Worm (Caenorhabditis elegans) whole organism, late embryonic: ENCODE results near the gene C06G4.6.

ENCODE experiments used
- C08G9.2 ChIP-seq: sonication (generic microtip); optimal IDR thresholded peaks from 2 replicates; lab custom pipeline; 2016; ENCODE audit warnings: mild to moderate bottlenecking, missing genetic modification characterization, moderate library complexity, missing compliant biosample characterization
- C38D4.7 ChIP-seq: fragments of 200-800 bp; sonication (Bioruptor generic); optimal IDR thresholded peaks from 2 replicates; lab custom pipeline; 2018; ENCODE audit warnings: mild to moderate bottlenecking, missing genetic modification characterization, moderate library complexity, missing compliant biosample characterization
- F13H6.1 ChIP-seq: sonication (generic microtip); optimal IDR thresholded peaks from 2 replicates; lab custom pipeline; 2016; ENCODE audit warnings: missing genetic modification characterization, missing compliant biosample characterization
- K02D7.2 ChIP-seq: sonication (generic microtip); optimal IDR thresholded peaks from 2 replicates; lab custom pipeline; 2017; ENCODE audit warnings: mild to moderate bottlenecking, missing genetic modification characterization, missing compliant biosample characterization
- T23F11.4 ChIP-seq: fragments of 200-800 bp; sonication (Bioruptor generic); optimal IDR thresholded peaks from 2 replicates; lab custom pipeline; 2018; ENCODE audit warnings: mild to moderate bottlenecking, missing genetic modification characterization, missing compliant biosample characterization
- Y22D7AL.16 ChIP-seq: sonication (generic microtip); optimal IDR thresholded peaks from 2 replicates; lab custom pipeline; 2016; ENCODE audit warnings: missing genetic modification characterization, missing compliant biosample characterization
- ahr-1 ChIP-seq: sonication (generic microtip); optimal IDR thresholded peaks from 2 replicates; lab custom pipeline; 2016; ENCODE audit warnings: missing genetic modification characterization, missing compliant biosample characterization
- ceh-14 ChIP-seq: sonication (generic microtip); optimal IDR thresholded peaks from 2 replicates; lab custom pipeline; 2016; ENCODE audit warnings: missing genotype, missing genetic modification characterization, missing compliant biosample characterization
- ceh-18 ChIP-seq: sonication (generic microtip); optimal IDR thresholded peaks from 2 replicates; lab custom pipeline; 2016; ENCODE audit warnings: missing genetic modification characterization, missing compliant biosample characterization
- ceh-19 ChIP-seq: fragments of 200-800 bp; sonication (Bioruptor generic); optimal IDR thresholded peaks from 2 replicates; lab custom pipeline; 2018; ENCODE audit warnings: mild to moderate bottlenecking, missing genetic modification characterization, missing compliant biosample characterization
- ceh-2 ChIP-seq: sonication (generic microtip); optimal IDR thresholded peaks from 2 replicates; lab custom pipeline; 2016; ENCODE audit warnings: missing genotype, missing genetic modification characterization, missing compliant biosample characterization
- ceh-22 ChIP-seq: sonication (generic microtip); optimal IDR thresholded peaks from 2 replicates; lab custom pipeline; 2017; ENCODE audit warnings: missing biosample characterization, missing genetic modification characterization
- ceh-24 ChIP-seq: sonication (generic microtip); optimal IDR thresholded peaks from 2 replicates; lab custom pipeline; 2016; ENCODE audit warnings: mild to moderate bottlenecking, missing genetic modification characterization, missing compliant biosample characterization
- ceh-30 ChIP-seq: fragments of 150-350 bp; optimal IDR thresholded peaks from 2 replicates; lab custom pipeline; 2014; ENCODE audit warnings: missing biosample characterization, missing genetic modification characterization
- ceh-34 ChIP-seq: sonication (generic microtip); optimal IDR thresholded peaks from 2 replicates; lab custom pipeline; 2016; ENCODE audit warnings: mild to moderate bottlenecking, missing genetic modification characterization, missing compliant biosample characterization
- ceh-45 ChIP-seq: fragments of 200-800 bp; sonication (Bioruptor generic); IDR thresholded peaks from 2 replicates; pipeline ENCODE4 v1.3.6; 2022; ENCODE audit warnings: missing genetic modification reagents, missing genetic modification characterization, missing compliant biosample characterization
- ceh-48 ChIP-seq: sonication (generic microtip); optimal IDR thresholded peaks from 2 replicates; lab custom pipeline; 2016; ENCODE audit warnings: missing genetic modification characterization, inconsistent platforms, missing compliant biosample characterization
- ceh-9 ChIP-seq: sonication (generic microtip); optimal IDR thresholded peaks from 2 replicates; lab custom pipeline; 2016; ENCODE audit warnings: mild to moderate bottlenecking, missing genetic modification characterization, inconsistent platforms, missing compliant biosample characterization
- che-1 ChIP-seq: sonication (generic microtip); optimal IDR thresholded peaks from 2 replicates; lab custom pipeline; 2016; ENCODE audit warnings: mild to moderate bottlenecking, missing genetic modification characterization, missing compliant biosample characterization
- dve-1 ChIP-seq: sonication (generic microtip); optimal IDR thresholded peaks from 2 replicates; lab custom pipeline; 2017; ENCODE audit warnings: antibody characterized with exemption, mild to moderate bottlenecking, missing genetic modification characterization, missing compliant biosample characterization
- elt-4 ChIP-seq: sonication (generic microtip); optimal IDR thresholded peaks from 2 replicates; lab custom pipeline; 2016; ENCODE audit warnings: missing genetic modification characterization, missing compliant biosample characterization
- ets-4 ChIP-seq: sonication (generic microtip); optimal IDR thresholded peaks from 2 replicates; lab custom pipeline; 2016; ENCODE audit warnings: missing genetic modification characterization, missing compliant biosample characterization
- eyg-1 ChIP-seq: sonication (generic microtip); optimal IDR thresholded peaks from 2 replicates; lab custom pipeline; 2016; ENCODE audit warnings: missing genotype, missing genetic modification characterization, missing compliant biosample characterization
- fax-1 ChIP-seq: sonication (generic microtip); optimal IDR thresholded peaks from 2 replicates; lab custom pipeline; 2016; ENCODE audit warnings: missing genotype, missing genetic modification characterization, missing compliant biosample characterization
- fkh-10 ChIP-seq: fragments of 150-350 bp; optimal IDR thresholded peaks from 2 replicates; lab custom pipeline; 2014; ENCODE audit warnings: missing biosample characterization, missing genetic modification reagents, missing genetic modification characterization
- gmeb-2 ChIP-seq: sonication (generic microtip); optimal IDR thresholded peaks from 2 replicates; lab custom pipeline; 2016; ENCODE audit warnings: missing genetic modification characterization, inconsistent platforms, missing compliant biosample characterization
- hlh-13 ChIP-seq: fragments of 200-800 bp; sonication (Bioruptor generic); optimal IDR thresholded peaks from 2 replicates; lab custom pipeline; 2018; ENCODE audit warnings: mild to moderate bottlenecking, missing genetic modification characterization, missing compliant biosample characterization
- hlh-6 ChIP-seq: sonication (generic microtip); optimal IDR thresholded peaks from 2 replicates; lab custom pipeline; 2016; ENCODE audit warnings: missing genotype, missing genetic modification characterization, missing compliant biosample characterization
- lin-11 ChIP-seq: fragments of 200-800 bp; sonication (Bioruptor generic); optimal IDR thresholded peaks from 2 replicates; lab custom pipeline; 2018; ENCODE audit warnings: mild to moderate bottlenecking, missing genetic modification characterization, missing compliant biosample characterization
- nfya-1 ChIP-seq: sonication (generic microtip); optimal IDR thresholded peaks from 2 replicates; lab custom pipeline; 2017; ENCODE audit warnings: missing genetic modification characterization, mild to moderate bottlenecking, missing compliant biosample characterization, antibody characterized with exemption, moderate library complexity
- nhr-11 ChIP-seq: fragments of 150-350 bp; optimal IDR thresholded peaks from 2 replicates; lab custom pipeline; 2014; ENCODE audit warnings: missing biosample characterization, missing genetic modification characterization
- pag-3 ChIP-seq: sonication (generic microtip); optimal IDR thresholded peaks from 2 replicates; lab custom pipeline; 2016; ENCODE audit warnings: missing compliant biosample characterization, missing genetic modification characterization, borderline replicate concordance
- pax-1 ChIP-seq: fragments of 150-350 bp; optimal IDR thresholded peaks from 2 replicates; lab custom pipeline; 2014; ENCODE audit warnings: missing biosample characterization, missing genetic modification characterization
- pha-2 ChIP-seq: sonication (generic microtip); optimal IDR thresholded peaks from 2 replicates; lab custom pipeline; 2017; ENCODE audit warnings: mild to moderate bottlenecking, missing genetic modification characterization, missing compliant biosample characterization
- pha-4 ChIP-seq: fragments of 150-350 bp; optimal IDR thresholded peaks from 2 replicates; lab custom pipeline; 2018; ENCODE audit warnings: missing biosample characterization, missing genetic modification reagents, missing genetic modification characterization
- pqm-1 ChIP-seq: sonication (generic microtip); optimal IDR thresholded peaks from 2 replicates; lab custom pipeline; 2016; ENCODE audit warnings: missing genetic modification characterization, missing compliant biosample characterization
- pros-1 ChIP-seq: fragments of 150-350 bp; optimal IDR thresholded peaks from 2 replicates; lab custom pipeline; 2014; ENCODE audit warnings: missing biosample characterization, missing genetic modification reagents, missing genetic modification characterization
- ref-2 ChIP-seq: sonication (generic microtip); optimal IDR thresholded peaks from 2 replicates; lab custom pipeline; 2016; ENCODE audit warnings: missing genetic modification characterization, missing compliant biosample characterization
- rnt-1 ChIP-seq: sonication (generic microtip); optimal IDR thresholded peaks from 2 replicates; lab custom pipeline; 2016; ENCODE audit warnings: missing genetic modification characterization, missing compliant biosample characterization
- sox-2 ChIP-seq: fragments of 200-800 bp; sonication (Bioruptor generic); IDR thresholded peaks from 2 replicates; pipeline ENCODE4 v1.3.6; 2022; ENCODE audit warnings: missing genetic modification reagents, missing genetic modification characterization, missing compliant biosample characterization
- sox-4 ChIP-seq: sonication (generic microtip); optimal IDR thresholded peaks from 2 replicates; lab custom pipeline; 2017; ENCODE audit warnings: mild to moderate bottlenecking, missing genetic modification characterization, inconsistent platforms, missing compliant biosample characterization
- ttx-3 ChIP-seq: sonication (generic microtip); optimal IDR thresholded peaks from 2 replicates; lab custom pipeline; 2016; ENCODE audit warnings: missing genetic modification reagents, missing genetic modification characterization, missing compliant biosample characterization
- unc-55 ChIP-seq: sonication (generic microtip); optimal IDR thresholded peaks from 2 replicates; lab custom pipeline; 2017; ENCODE audit warnings: missing biosample characterization, missing genetic modification reagents, missing genetic modification characterization
- unc-86 ChIP-seq: sonication (generic microtip); optimal IDR thresholded peaks from 2 replicates; lab custom pipeline; 2016; ENCODE audit warnings: missing genetic modification characterization, missing compliant biosample characterization
- zip-5 ChIP-seq: sonication (generic microtip); optimal IDR thresholded peaks from 2 replicates; lab custom pipeline; 2016; ENCODE audit warnings: missing genetic modification characterization, missing compliant biosample characterization
- ztf-16 ChIP-seq: sonication (generic microtip); optimal IDR thresholded peaks from 2 replicates; lab custom pipeline; 2017; ENCODE audit warnings: missing genetic modification characterization, missing compliant biosample characterization

Gene C06G4.6

DNA sequence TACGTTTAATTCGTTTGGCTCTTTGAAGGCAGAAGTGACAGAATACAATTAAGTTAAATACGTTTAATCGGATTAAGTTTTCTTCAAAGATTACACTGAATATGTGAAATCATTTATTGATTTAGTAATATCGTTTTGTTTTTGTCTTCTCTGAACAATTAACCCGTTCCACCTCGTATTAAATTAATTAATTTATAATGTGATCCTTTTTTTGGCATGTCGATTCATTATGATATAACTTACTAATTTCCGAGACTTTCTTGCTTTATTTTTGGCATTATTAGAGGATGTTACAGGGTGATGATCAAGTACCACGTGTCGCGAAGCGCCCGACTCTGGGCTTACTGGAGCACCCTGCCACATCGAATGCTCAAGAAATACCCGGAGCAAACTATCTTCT lies 40.0 kb downstream of the C06G4.6 start, which contains the start of gene K12H4.5:
Gene K12H4.5 (plus strand): TSS at position 301 of the 400 bp plus-strand sequence.
- no peak for TF ChIP-seq pha-4 (tag; lab: Kevin White, UChicago)
- TF ChIP-seq ceh-22 (tag; lab: Kevin White, UChicago), result no peak
- no peak for TF ChIP-seq ref-2
- TF ChIP-seq eyg-1 (tag; lab: Kevin White, UChicago), result no peak
- no peak for TF ChIP-seq ets-4 (tag; lab: Kevin White, UChicago)
- no peak for TF ChIP-seq hlh-13 (GFP tag; lab: Kevin White, UChicago)
- no peak for TF ChIP-seq ceh-9 (tag; lab: Kevin White, UChicago)
- no peak for TF ChIP-seq pros-1 (tag; lab: Kevin White, UChicago)
- TF ChIP-seq nfya-1 (tag; lab: Kevin White, UChicago), result no peak
- no peak for TF ChIP-seq lin-11 (tag; lab: Kevin White, UChicago)
- TF ChIP-seq elt-4 (tag; lab: Kevin White, UChicago), result no peak
- TF ChIP-seq ceh-48 (tag; lab: Kevin White, UChicago), result no peak
- no peak for TF ChIP-seq pax-1
- TF ChIP-seq ceh-18 (tag; lab: Kevin White, UChicago), result no peak
- no peak for TF ChIP-seq ceh-30 (tag; lab: Kevin White, UChicago)
- TF ChIP-seq ceh-45, result no peak
- no peak for TF ChIP-seq ceh-34 (tag; lab: Kevin White, UChicago)
- TF ChIP-seq ztf-16 (tag; lab: Kevin White, UChicago), result no peak

DNA sequence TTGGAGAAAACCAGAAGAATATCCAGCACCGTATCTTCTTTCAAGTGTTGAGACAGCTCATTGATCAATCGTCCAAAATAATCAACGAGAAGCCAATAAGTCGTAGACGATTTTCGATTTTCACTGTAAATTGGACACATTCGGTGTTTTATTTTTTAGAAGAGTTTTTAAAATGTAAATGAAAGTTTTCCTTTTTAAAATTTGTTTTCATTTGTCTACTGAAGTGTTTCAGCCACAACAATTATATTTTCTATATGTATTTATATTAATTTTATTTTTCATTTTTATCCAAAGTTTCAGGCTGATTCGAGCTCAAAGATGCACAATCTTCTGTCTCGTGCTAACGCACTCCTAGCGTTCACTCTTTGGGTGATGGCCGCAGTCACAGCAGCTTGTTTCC lies 40.5 kb downstream of the C06G4.6 start, which contains the start of gene spcs-3:
Gene spcs-3 (plus strand): TSS at position 301 of the 400 bp plus-strand sequence.
- no peak for TF ChIP-seq pag-3 (tag; lab: Kevin White, UChicago)
- TF ChIP-seq ceh-9 (tag; lab: Kevin White, UChicago), result no peak
- TF ChIP-seq ztf-16 (tag; lab: Kevin White, UChicago), result no peak
- TF ChIP-seq T23F11.4, result no peak
- no peak for TF ChIP-seq Y22D7AL.16 (tag; lab: Kevin White, UChicago)
- TF ChIP-seq ttx-3 (tag; lab: Kevin White, UChicago), result no peak
- TF ChIP-seq ceh-48 (tag; lab: Kevin White, UChicago), result no peak
- TF ChIP-seq zip-5 (tag; lab: Kevin White, UChicago), result no peak
- no peak for TF ChIP-seq C08G9.2
- no peak for TF ChIP-seq hlh-13 (GFP tag; lab: Kevin White, UChicago)
- TF ChIP-seq hlh-6 (tag; lab: Kevin White, UChicago), result no peak
- no peak for TF ChIP-seq lin-11 (tag; lab: Kevin White, UChicago)
- TF ChIP-seq che-1 (tag; lab: Kevin White, UChicago), result no peak
- TF ChIP-seq fax-1, result no peak
- TF ChIP-seq sox-2, result no peak
- no peak for TF ChIP-seq ceh-45
- no peak for TF ChIP-seq pros-1 (tag; lab: Kevin White, UChicago)
- TF ChIP-seq F13H6.1 (tag; lab: Kevin White, UChicago), result no peak
- no peak for TF ChIP-seq rnt-1 (tag; lab: Kevin White, UChicago)
- TF ChIP-seq ceh-2 (tag; lab: Kevin White, UChicago), result no peak

DNA sequence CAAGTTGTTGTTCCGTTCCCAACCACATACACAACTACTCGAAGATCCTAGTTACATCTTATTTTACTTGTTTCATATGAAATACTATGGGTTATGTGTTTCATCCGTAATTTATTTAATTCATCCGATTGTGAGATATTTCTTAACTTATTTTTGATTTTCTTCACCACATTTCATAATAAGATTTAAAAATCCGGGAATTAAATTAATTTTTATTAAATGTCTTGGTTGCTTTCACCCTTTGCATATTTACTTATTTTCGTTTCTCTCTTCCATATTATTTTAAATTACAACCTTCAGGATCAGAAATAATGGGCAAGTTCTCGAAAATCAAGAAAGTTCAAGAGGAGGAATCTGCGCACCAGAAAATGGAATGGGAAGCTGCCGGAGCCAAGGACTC lies 41.5 kb downstream of the C06G4.6 start, which contains the start of gene K12H4.3:
Gene K12H4.3 (plus strand): TSS at position 301 of the 400 bp plus-strand sequence.
- TF ChIP-seq pha-2 (no peak), sox-4 (no peak), ahr-1 (tag; lab: Kevin White, UChicago) (no peak), pros-1 (tag; lab: Kevin White, UChicago) (no peak), hlh-6 (tag; lab: Kevin White, UChicago) (no peak), rnt-1 (tag; lab: Kevin White, UChicago) (no peak), che-1 (tag; lab: Kevin White, UChicago) (no peak), F13H6.1 (tag; lab: Kevin White, UChicago) (no peak), unc-55 (GFP tag; lab: Kevin White, UChicago) (no peak)

DNA sequence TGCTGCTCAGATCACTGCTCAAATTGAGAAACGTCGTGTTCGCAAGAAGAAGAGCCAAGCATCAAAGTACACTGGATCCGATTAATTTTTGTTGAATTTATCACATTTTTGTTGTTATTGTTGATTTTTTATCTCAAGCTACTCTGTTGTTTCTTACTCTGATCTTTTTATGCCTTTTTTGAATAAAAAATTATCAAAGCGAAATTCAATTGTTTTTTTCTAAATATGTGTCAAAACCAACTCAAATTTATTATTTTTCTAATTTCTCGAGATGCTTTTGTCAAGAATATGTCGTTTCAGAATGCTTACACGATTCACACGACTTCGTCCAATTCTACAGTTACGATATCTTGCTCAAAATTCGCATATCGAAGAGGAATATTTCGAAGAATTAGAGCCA lies 43.2 kb downstream of the C06G4.6 start, which contains the start of gene K12H4.2:
Gene K12H4.2 (plus strand): TSS at position 301 of the 400 bp plus-strand sequence.
- no peak for TF ChIP-seq pros-1 (tag; lab: Kevin White, UChicago)
- no peak for TF ChIP-seq pqm-1
- no peak for TF ChIP-seq pax-1
- TF ChIP-seq ceh-14 (tag; lab: Kevin White, UChicago), result no peak
- TF ChIP-seq sox-2, result no peak
- TF ChIP-seq ahr-1 (tag; lab: Kevin White, UChicago), result no peak
- TF ChIP-seq gmeb-2, result no peak
- TF ChIP-seq unc-86 (tag; lab: Kevin White, UChicago), result no peak
- no peak for TF ChIP-seq pha-2
- TF ChIP-seq K02D7.2, result no peak
- no peak for TF ChIP-seq C38D4.7 (GFP tag; lab: Kevin White, UChicago)
- no peak for TF ChIP-seq ceh-19 (GFP tag; lab: Kevin White, UChicago)
- no peak for TF ChIP-seq che-1 (tag; lab: Kevin White, UChicago)
- no peak for TF ChIP-seq ceh-30 (tag; lab: Kevin White, UChicago)
- no peak for TF ChIP-seq nhr-11 (tag; lab: Kevin White, UChicago)
- TF ChIP-seq dve-1 (tag; lab: Kevin White, UChicago), result no peak
- TF ChIP-seq fkh-10 (GFP tag; lab: Kevin White, UChicago), result no peak
- no peak for TF ChIP-seq F13H6.1 (tag; lab: Kevin White, UChicago)
- TF ChIP-seq ceh-24 (tag; lab: Kevin White, UChicago), result no peak
